Fruit fly (Drosophila melanogaster) whole organism: ENCODE results near the gene Ir7d.

ENCODE experiments used
- Dll ChIP-seq: fragments of >200 bp; optimal IDR thresholded peaks from 2 replicates; lab custom pipeline; 2017
- psq ChIP-seq: fragments of >200 bp; optimal IDR thresholded peaks from 2 replicates; lab custom pipeline; 2017

dm6 chrX:7900659-7901058, 22.0 kb upstream of the Ir7d start:
- no peak for TF ChIP-seq psq (lab: Kevin White, UChicago)
- no peak for TF ChIP-seq Dll (lab: Kevin White, UChicago)
